Fruit fly (Drosophila melanogaster) whole organism, embryonic: ENCODE data around the gene Atg6.

Experiments
- Adf1 ChIP-seq: fragments of 200-800 bp; sonication (Bioruptor generic); IDR thresholded peaks from 2 replicates; pipeline ENCODE4 v1.3.6; 2022; ENCODE audit warnings: missing biosample characterization, missing genetic modification characterization
- BEAF-32 ChIP-seq: fragments of 200-800 bp; sonication (Bioruptor generic); optimal IDR thresholded peaks from 3 replicates; lab custom pipeline; 2017; ENCODE audit warnings: missing biosample characterization, missing genetic modification characterization, mild to moderate bottlenecking, moderate library complexity, missing genetic modification reagents
- CG10321 ChIP-seq: fragments of 200-800 bp; sonication (Bioruptor generic); IDR thresholded peaks from 2 replicates; pipeline ENCODE4 v1.3.6; 2022; ENCODE audit warnings: missing biosample characterization, missing genetic modification characterization
- CG11093 ChIP-seq: fragments of 200-800 bp; sonication (Bioruptor generic); IDR thresholded peaks from 3 replicates; pipeline ENCODE4 v1.3.6; 2022; ENCODE audit warnings: missing biosample characterization, missing genetic modification characterization
- CG11695 ChIP-seq: fragments of 200-800 bp; sonication (Bioruptor generic); IDR thresholded peaks from 3 replicates; pipeline ENCODE4 v1.3.6; 2022; ENCODE audit warnings: missing biosample characterization, missing genetic modification characterization
- CG13123 ChIP-seq: fragments of 200-800 bp; sonication (Bioruptor generic); optimal IDR thresholded peaks from 2 replicates; lab custom pipeline; 2016; ENCODE audit warnings: missing biosample characterization, missing genetic modification characterization
- CG13624 ChIP-seq: fragments of 200-800 bp; sonication (Bioruptor generic); optimal IDR thresholded peaks from 2 replicates; lab custom pipeline; 2016; ENCODE audit warnings: missing biosample characterization, missing genetic modification characterization
- CG14667 ChIP-seq: fragments of 200-800 bp; sonication (Bioruptor generic); IDR thresholded peaks from 2 replicates; pipeline ENCODE4 v1.3.6; 2022; ENCODE audit warnings: missing biosample characterization, missing genetic modification characterization
- CG15269 ChIP-seq: fragments of 200-800 bp; sonication (Bioruptor generic); optimal IDR thresholded peaks from 2 replicates; lab custom pipeline; 2018; ENCODE audit warnings: missing biosample characterization, mild to moderate bottlenecking, missing genetic modification characterization, moderate library complexity
- CG1529 ChIP-seq: fragments of 200-800 bp; sonication (Bioruptor generic); optimal IDR thresholded peaks from 3 replicates; lab custom pipeline; 2018; ENCODE audit warnings: missing biosample characterization, missing genetic modification characterization
- CG1603 ChIP-seq: fragments of 200-800 bp; sonication (Bioruptor generic); optimal IDR thresholded peaks from 2 replicates; lab custom pipeline; 2019; ENCODE audit warnings: missing biosample characterization, mild to moderate bottlenecking, missing genetic modification characterization, moderate library complexity
- CG16779 ChIP-seq: fragments of 200-800 bp; sonication (Bioruptor generic); IDR thresholded peaks from 2 replicates; pipeline ENCODE4 v1.3.6; 2022; ENCODE audit warnings: missing biosample characterization, missing genetic modification characterization
- CG16815 ChIP-seq: fragments of 200-800 bp; sonication (Bioruptor generic); optimal IDR thresholded peaks from 3 replicates; lab custom pipeline; 2017; ENCODE audit warnings: missing biosample characterization, mild to moderate bottlenecking, missing genetic modification characterization
- CG17186 ChIP-seq: fragments of 200-800 bp; sonication (Bioruptor generic); optimal IDR thresholded peaks from 3 replicates; lab custom pipeline; 2017; ENCODE audit warnings: missing biosample characterization, missing genetic modification reagents, missing genetic modification characterization
- CG2116 ChIP-seq: fragments of 200-800 bp; sonication (Bioruptor generic); optimal IDR thresholded peaks from 3 replicates; lab custom pipeline; 2018; ENCODE audit warnings: missing biosample characterization, mild to moderate bottlenecking, missing genetic modification characterization
- CG30020 ChIP-seq: fragments of 200-800 bp; optimal IDR thresholded peaks from 2 replicates; lab custom pipeline; 2019; ENCODE audit warnings: missing biosample characterization, mild to moderate bottlenecking, missing genetic modification characterization, moderate library complexity
- CG3065 ChIP-seq: fragments of 200-800 bp; sonication (Bioruptor generic); optimal IDR thresholded peaks from 2 replicates; lab custom pipeline; 2016; ENCODE audit warnings: missing biosample characterization, missing genetic modification characterization
- CG3995 ChIP-seq: fragments of 200-800 bp; sonication (Bioruptor generic); optimal IDR thresholded peaks from 3 replicates; lab custom pipeline; 2016; ENCODE audit warnings: missing biosample characterization, missing genetic modification characterization
- CG43689 ChIP-seq: fragments of 200-800 bp; sonication (Bioruptor generic); IDR thresholded peaks from 2 replicates; pipeline ENCODE4 v1.3.6; 2022; ENCODE audit warnings: missing biosample characterization, missing genetic modification characterization
- CG4854 ChIP-seq: fragments of 200-800 bp; sonication (Bioruptor generic); optimal IDR thresholded peaks from 2 replicates; lab custom pipeline; 2016; ENCODE audit warnings: missing biosample characterization, missing genetic modification characterization, inconsistent platforms
- CG6272 ChIP-seq: fragments of 200-800 bp; sonication (Bioruptor generic); IDR thresholded peaks from 2 replicates; pipeline ENCODE4 v1.3.6; 2022; ENCODE audit warnings: missing biosample characterization, missing genetic modification characterization
- CG6765 ChIP-seq: fragments of 200-800 bp; sonication (Bioruptor generic); optimal IDR thresholded peaks from 3 replicates; lab custom pipeline; 2017; ENCODE audit warnings: missing biosample characterization, mild to moderate bottlenecking, missing genetic modification characterization
- CG6791 ChIP-seq: fragments of 200-800 bp; sonication (Bioruptor generic); IDR thresholded peaks from 3 replicates; pipeline ENCODE4 v1.3.6; 2022; ENCODE audit warnings: missing biosample characterization, missing genetic modification characterization; ENCODE audit not compliant: partially characterized antibody
- CG7271 ChIP-seq: fragments of 200-800 bp; sonication (Bioruptor generic); optimal IDR thresholded peaks from 2 replicates; lab custom pipeline; 2018; ENCODE audit warnings: missing biosample characterization, mild to moderate bottlenecking, missing genetic modification characterization, moderate library complexity
- CG7372 ChIP-seq: fragments of 200-800 bp; sonication (Bioruptor generic); IDR thresholded peaks from 2 replicates; pipeline ENCODE4 v1.3.6; 2022; ENCODE audit warnings: missing biosample characterization, missing genetic modification characterization
- Dfd ChIP-seq, 2 experiments: fragments of >200 bp; optimal IDR thresholded peaks; 2 replicates each; lab custom pipeline; 2017; ENCODE audit warnings: missing biosample characterization in 2 of 2, missing genetic modification characterization in 2 of 2
- HLH54F ChIP-seq: fragments of 200-800 bp; sonication (Bioruptor generic); optimal IDR thresholded peaks from 3 replicates; lab custom pipeline; 2016; ENCODE audit warnings: missing biosample characterization, missing genetic modification characterization
- Lim3 ChIP-seq: fragments of 200-800 bp; sonication (Bioruptor generic); IDR thresholded peaks from 2 replicates; pipeline ENCODE4 v1.3.6; 2022; ENCODE audit warnings: missing biosample characterization, missing genetic modification characterization
- MESR4 ChIP-seq: fragments of 200-800 bp; sonication (Bioruptor generic); optimal IDR thresholded peaks from 2 replicates; lab custom pipeline; 2018; ENCODE audit warnings: missing biosample characterization, mild to moderate bottlenecking, missing genetic modification characterization, moderate library complexity
- Mrtf ChIP-seq: fragments of 200-800 bp; sonication (Bioruptor generic); IDR thresholded peaks from 3 replicates; pipeline ENCODE4 v1.3.6; 2022; ENCODE audit warnings: missing biosample characterization, missing genetic modification characterization
- Neu2 ChIP-seq: fragments of 200-800 bp; sonication (Bioruptor generic); optimal IDR thresholded peaks from 3 replicates; lab custom pipeline; 2016; ENCODE audit warnings: missing biosample characterization, missing genetic modification characterization, borderline replicate concordance
- Vsx1 ChIP-seq: fragments of 200-800 bp; sonication (Bioruptor generic); optimal IDR thresholded peaks from 2 replicates; lab custom pipeline; 2017; ENCODE audit warnings: missing biosample characterization, mild to moderate bottlenecking, missing genetic modification characterization, missing genetic modification reagents
- az2 ChIP-seq: fragments of 200-800 bp; sonication (Bioruptor generic); optimal IDR thresholded peaks from 3 replicates; lab custom pipeline; 2016; ENCODE audit warnings: missing biosample characterization, missing genetic modification characterization
- bbx ChIP-seq: fragments of 200-800 bp; sonication (Bioruptor generic); IDR thresholded peaks from 2 replicates; pipeline ENCODE4 v1.3.6; 2022; ENCODE audit warnings: missing biosample characterization, missing genetic modification characterization; ENCODE audit not compliant: partially characterized antibody
- cas ChIP-seq: fragments of 200-800 bp; sonication (Bioruptor generic); IDR thresholded peaks from 2 replicates; pipeline ENCODE4 v1.3.6; 2022; ENCODE audit warnings: missing biosample characterization, missing genetic modification characterization
- crp ChIP-seq, 2 experiments: fragments of 200-800 bp; sonication (Bioruptor generic); optimal IDR thresholded peaks; 2 replicates in 1 of 2; 3 replicates in 1 of 2; lab custom pipeline; 2017; ENCODE audit warnings: missing biosample characterization in 2 of 2, missing genetic modification characterization in 2 of 2, mild to moderate bottlenecking in 1 of 2, moderate library complexity in 1 of 2
- gem ChIP-seq: fragments of 200-800 bp; sonication (Bioruptor generic); optimal IDR thresholded peaks from 2 replicates; lab custom pipeline; 2019; ENCODE audit warnings: missing biosample characterization, mild to moderate bottlenecking, missing genetic modification characterization, moderate library complexity
- jigr1 ChIP-seq: fragments of 200-800 bp; sonication (Bioruptor generic); IDR thresholded peaks from 3 replicates; pipeline ENCODE4 v1.3.6; 2022; ENCODE audit warnings: missing biosample characterization, missing genetic modification characterization
- kni ChIP-seq: fragments of 200-800 bp; sonication (Bioruptor generic); optimal IDR thresholded peaks from 3 replicates; lab custom pipeline; 2017; ENCODE audit warnings: mild to moderate bottlenecking, missing biosample characterization, missing genetic modification reagents, missing genetic modification characterization
- nmo ChIP-seq: fragments of 200-800 bp; sonication (Bioruptor generic); optimal IDR thresholded peaks from 2 replicates; lab custom pipeline; 2018; ENCODE audit warnings: missing biosample characterization, mild to moderate bottlenecking, missing genetic modification characterization, moderate library complexity
- phol ChIP-seq: fragments of 200-800 bp; sonication (Bioruptor generic); optimal IDR thresholded peaks from 3 replicates; lab custom pipeline; 2018; ENCODE audit warnings: missing biosample characterization, mild to moderate bottlenecking, missing genetic modification characterization, moderate library complexity
- psq ChIP-seq: fragments of 200-800 bp; sonication (Bioruptor generic); optimal IDR thresholded peaks from 2 replicates; lab custom pipeline; 2017; ENCODE audit warnings: missing biosample characterization, missing genetic modification characterization
- rib ChIP-seq: fragments of 200-800 bp; sonication (Bioruptor generic); IDR thresholded peaks from 2 replicates; pipeline ENCODE4 v1.3.6; 2022; ENCODE audit warnings: missing biosample characterization, missing genetic modification characterization
- ro ChIP-seq: fragments of 200-800 bp; sonication (Bioruptor generic); IDR thresholded peaks from 2 replicates; pipeline ENCODE4 v1.3.6; 2022; ENCODE audit warnings: missing biosample characterization, missing genetic modification characterization
- sd ChIP-seq: fragments of 200-800 bp; sonication (Bioruptor generic); optimal IDR thresholded peaks from 3 replicates; lab custom pipeline; 2018; ENCODE audit warnings: missing biosample characterization, mild to moderate bottlenecking, missing genetic modification characterization, moderate library complexity
- sens-2 ChIP-seq: fragments of 200-800 bp; sonication (Bioruptor generic); IDR thresholded peaks from 2 replicates; pipeline ENCODE4 v1.3.6; 2022; ENCODE audit warnings: missing biosample characterization, missing genetic modification characterization
- toy ChIP-seq: fragments of 200-800 bp; sonication (Bioruptor generic); IDR thresholded peaks from 2 replicates; pipeline ENCODE4 v1.3.6; 2022; ENCODE audit warnings: missing biosample characterization, missing genetic modification characterization
- unc-4 ChIP-seq: fragments of 200-800 bp; sonication (Bioruptor generic); IDR thresholded peaks from 2 replicates; pipeline ENCODE4 v1.3.6; 2022; ENCODE audit warnings: missing biosample characterization, missing genetic modification characterization; ENCODE audit not compliant: partially characterized antibody
- usp ChIP-seq: fragments of >200 bp; optimal IDR thresholded peaks from 2 replicates; lab custom pipeline; 2017; ENCODE audit warnings: missing biosample characterization, missing genetic modification characterization
- z ChIP-seq: fragments of 200-800 bp; sonication (Bioruptor generic); IDR thresholded peaks from 3 replicates; pipeline ENCODE4 v1.3.6; 2022; ENCODE audit warnings: missing biosample characterization, missing genetic modification characterization

Atg6 gene

dm6 chr3R:24047998-24048511, 2.5 kb downstream of the Atg6 start, which contains the start of gene Rox8 (continued):
- TF ChIP-seq psq (GFP tag; lab: Kevin White, UChicago) (peak; percentile 97), CG11093 (no peak), CG11695 (GFP tag; lab: Robert Waterston, UW) (no peak), CG2116 (GFP tag; lab: Kevin White, UChicago) (peak; percentile 94), sd (peak; percentile 38), toy (no peak), CG1529 (peak; percentile 25), CG10321 (no peak), nmo (GFP tag; lab: Kevin White, UChicago) (peak; percentile 68), z (no peak), CG17186 (GFP tag; lab: Kevin White, UChicago) (peak; percentile 88), CG7372 (GFP tag; lab: Robert Waterston, UW) (no peak), CG43689 (GFP tag; lab: Robert Waterston, UW) (no peak), cas (GFP tag; lab: Robert Waterston, UW) (no peak), CG1603 (tag; lab: Kevin White, UChicago) (peak; percentile 62), usp (GFP tag; lab: Kevin White, UChicago) (no peak), CG14667 (GFP tag; lab: Robert Waterston, UW) (no peak), CG13624 (GFP tag; lab: Kevin White, UChicago) (peak; percentile 63), MESR4 (GFP tag; lab: Kevin White, UChicago) (peak; percentile 18), Lim3 (no peak), BEAF-32 (peak; percentile 49), Neu2 (peak; percentile 46), CG3995 (GFP tag; lab: Kevin White, UChicago) (peak; percentile 47), Mrtf (GFP tag; lab: Robert Waterston, UW) (no peak), HLH54F (GFP tag; lab: Kevin White, UChicago) (peak; percentile 39), CG4854 (GFP tag; lab: Kevin White, UChicago) (no peak), az2 (GFP tag; lab: Kevin White, UChicago) (peak; percentile 35), phol (tag; lab: Kevin White, UChicago) (peak; percentile 99), CG30020 (peak; percentile 70), jigr1 (no peak)

- no peak for TF ChIP-seq gem (tag; lab: Kevin White, UChicago)
- TF ChIP-seq bbx (GFP tag; lab: Robert Waterston, UW): no peak
- peak; percentile 30; the same call in 1 of the 2 replicates for TF ChIP-seq Adf1 (GFP tag; lab: Robert Waterston, UW)
- no peak for TF ChIP-seq Vsx1 (GFP tag; lab: Kevin White, UChicago)
- TF ChIP-seq rib (GFP tag; lab: Robert Waterston, UW): peak; percentile 62; the same call in 1 of the 2 replicates
- TF ChIP-seq CG16815: no peak
- no peak for TF ChIP-seq CG6272 (GFP tag; lab: Robert Waterston, UW)
- no peak for TF ChIP-seq unc-4 (GFP tag; lab: Robert Waterston, UW)
- TF ChIP-seq CG3065: peak; percentile 28
- TF ChIP-seq ro (GFP tag; lab: Robert Waterston, UW): no peak
- no peak for TF ChIP-seq CG6765 (GFP tag; lab: Kevin White, UChicago)
- no peak for TF ChIP-seq CG6791
- no peak for TF ChIP-seq kni (GFP tag; lab: Kevin White, UChicago)
- no peak for TF ChIP-seq CG13123
- no peak for TF ChIP-seq CG16779 (GFP tag; lab: Robert Waterston, UW)
- TF ChIP-seq CG7271 (tag; lab: Kevin White, UChicago): no peak
- peak in 1 of 2 experiments; percentile 17 for TF ChIP-seq Dfd (GFP tag; optimal IDR thresholded peaks at IDR 0.05; lab: Kevin White, UChicago)
- TF ChIP-seq crp (GFP tag; optimal IDR thresholded peaks at IDR 0.05; lab: Kevin White, UChicago): no peak
- TF ChIP-seq CG2116 (GFP tag; lab: Kevin White, UChicago): peak; percentile 53
- no peak for TF ChIP-seq sens-2 (GFP tag; lab: Robert Waterston, UW)
- peak; percentile 13; the same call in 1 of the 3 replicates for TF ChIP-seq z
- TF ChIP-seq CG15269 (tag; lab: Kevin White, UChicago): no peak
Measured at dm6 chr3R:24047226-24047976, 3.2 kb downstream of the Atg6 start, which contains the start of gene CG5986. Gene CG5986, plus strand, starts transcription at chr3R:24047790.
